Fruit fly (Drosophila melanogaster): ENCODE data around the gene Unc-76.

Gene Unc-76

DNA sequence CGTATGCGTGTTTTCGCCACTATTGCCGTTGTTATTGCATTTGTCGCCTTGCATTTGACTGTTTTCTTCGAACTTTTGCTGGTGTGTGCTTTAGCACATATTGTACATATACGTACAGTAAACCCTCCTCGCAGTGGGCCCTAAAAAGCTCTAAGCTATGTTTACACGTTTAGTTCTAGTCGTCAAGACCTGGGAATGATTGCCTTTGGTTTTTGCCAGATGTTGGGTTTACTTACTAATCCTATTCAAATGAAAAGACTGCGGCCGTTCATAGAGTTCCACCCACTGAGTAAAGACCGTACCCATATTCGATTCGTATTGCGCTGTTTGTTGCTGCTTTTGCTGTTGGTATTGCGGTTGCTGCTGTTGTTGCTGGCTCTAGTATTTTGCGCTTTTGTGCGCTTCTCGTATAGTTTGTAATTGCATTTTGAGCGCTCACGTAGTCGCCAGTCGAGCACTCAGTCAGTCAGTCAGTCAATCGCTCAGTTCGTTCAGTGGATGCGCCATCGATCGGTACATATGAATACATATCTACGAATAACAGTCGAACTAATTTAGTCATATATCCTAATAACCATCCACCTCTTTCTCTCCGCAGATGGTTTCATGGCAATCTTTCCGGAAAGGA is 27.5 kb downstream of the Unc-76 start:
- TF ChIP-seq NFAT (GFP tag; IDR thresholded peaks at IDR 0.05), result no peak
- TF ChIP-seq Xbp1 (GFP tag; optimal IDR thresholded peaks at IDR 0.05), result peak; percentile 3
- TF ChIP-seq knrl (GFP tag; IDR thresholded peaks at IDR 0.05; ENCODE audit: partially characterized antibody), result no peak
- no peak for TF ChIP-seq NK7.1 (GFP tag; optimal IDR thresholded peaks at IDR 0.05)
- TF ChIP-seq Bdp1 (GFP tag; optimal IDR thresholded peaks at IDR 0.05), result no peak
- no peak for TF ChIP-seq CG7987 (GFP tag; optimal IDR thresholded peaks at IDR 0.05)
- TF ChIP-seq CG1647 (GFP tag; optimal IDR thresholded peaks at IDR 0.05), result no peak
- no peak for TF ChIP-seq zf30C (GFP tag; optimal IDR thresholded peaks at IDR 0.05)
- no peak for TF ChIP-seq CG7839 (tag; optimal IDR thresholded peaks at IDR 0.05)
- TF ChIP-seq Ptx1 (GFP tag; IDR thresholded peaks at IDR 0.05), result peak; percentile 31; the same call in 1 of the 2 replicates
- peak; percentile 27; the same call in 1 of the 2 replicates for TF ChIP-seq CG14441 (GFP tag; IDR thresholded peaks at IDR 0.05)
- no peak for TF ChIP-seq CG10209 (GFP tag; optimal IDR thresholded peaks at IDR 0.05)
- TF ChIP-seq Drgx (GFP tag; IDR thresholded peaks at IDR 0.05), result peak; percentile 91
- no peak for TF ChIP-seq ewg (GFP tag; optimal IDR thresholded peaks at IDR 0.05)
- no peak for TF ChIP-seq CG33557 (GFP tag; optimal IDR thresholded peaks at IDR 0.05)
- no peak for TF ChIP-seq CG10147 (GFP tag; optimal IDR thresholded peaks at IDR 0.05)
- TF ChIP-seq Ada2b (GFP tag; IDR thresholded peaks at IDR 0.05), result no peak
- TF ChIP-seq CG7556 (GFP tag; optimal IDR thresholded peaks at IDR 0.05), result no peak
- no peak for TF ChIP-seq NfI (GFP tag; optimal IDR thresholded peaks at IDR 0.05)
- TF ChIP-seq CG11398 (GFP tag; optimal IDR thresholded peaks at IDR 0.05), result no peak
- no peak for TF ChIP-seq Vsx1 (GFP tag; optimal IDR thresholded peaks at IDR 0.05)
- no peak for TF ChIP-seq Camta (GFP tag; optimal IDR thresholded peaks at IDR 0.05)
- TF ChIP-seq Hey (tag; optimal IDR thresholded peaks at IDR 0.05), result no peak
- TF ChIP-seq lmd (GFP tag; IDR thresholded peaks at IDR 0.05), result 0 out of 2 replicates have a peak, but pooled peaks have one; percentile 19
- no peak for TF ChIP-seq CG31365 (tag; optimal IDR thresholded peaks at IDR 0.05)
- no peak for TF ChIP-seq Bgb (GFP tag; IDR thresholded peaks at IDR 0.05; ENCODE audit: partially characterized antibody)
- no peak for TF ChIP-seq HLH3B (GFP tag; IDR thresholded peaks at IDR 0.05)
- no peak for TF ChIP-seq kah (GFP tag; optimal IDR thresholded peaks at IDR 0.05)
- no peak for TF ChIP-seq Gsc (GFP tag; IDR thresholded peaks at IDR 0.05)
- TF ChIP-seq gfzf (GFP tag; optimal IDR thresholded peaks at IDR 0.05), result no peak
- no peak for TF ChIP-seq CG6254 (GFP tag; optimal IDR thresholded peaks at IDR 0.05)
- no peak for TF ChIP-seq mld (GFP tag; IDR thresholded peaks at IDR 0.05; ENCODE audit: partially characterized antibody)
- no peak for TF ChIP-seq NC2α (GFP tag; optimal IDR thresholded peaks at IDR 0.05)
- no peak for TF ChIP-seq crp (GFP tag; optimal IDR thresholded peaks at IDR 0.05)
- no peak; the same call in 1 of the 2 replicates for TF ChIP-seq CG10366 (GFP tag; IDR thresholded peaks at IDR 0.05)
- no peak for TF ChIP-seq CG10321 (GFP tag; IDR thresholded peaks at IDR 0.05)
- TF ChIP-seq kay (GFP tag; optimal IDR thresholded peaks at IDR 0.05), result no peak
- TF ChIP-seq CG14965 (GFP tag; optimal IDR thresholded peaks at IDR 0.05; ENCODE audit: borderline replicate concordance), result no peak
- no peak for TF ChIP-seq Sry-β (GFP tag; optimal IDR thresholded peaks at IDR 0.05)
- TF ChIP-seq Awh (GFP tag; IDR thresholded peaks at IDR 0.05), result no peak
- TF ChIP-seq CG13287 (GFP tag; IDR thresholded peaks at IDR 0.05; ENCODE audit: partially characterized antibody), result no peak
- no peak for TF ChIP-seq CG31441 (GFP tag; IDR thresholded peaks at IDR 0.05)
- no peak for TF ChIP-seq ham (GFP tag; IDR thresholded peaks at IDR 0.05)
- no peak for TF ChIP-seq Scr (GFP tag; IDR thresholded peaks at IDR 0.05; ENCODE audit: partially characterized antibody)
- no peak for TF ChIP-seq Dip3 (GFP tag; optimal IDR thresholded peaks at IDR 0.05)
- no peak for TF ChIP-seq nau (GFP tag; optimal IDR thresholded peaks at IDR 0.05)
- TF ChIP-seq Mad (GFP tag; optimal IDR thresholded peaks at IDR 0.05), result no peak
- no peak for TF ChIP-seq CG3726 (GFP tag; IDR thresholded peaks at IDR 0.05)
- TF ChIP-seq dysf (GFP tag; IDR thresholded peaks at IDR 0.05), result peak; percentile 31; the same call in 1 of the 3 replicates
- no peak for TF ChIP-seq mirr (GFP tag; optimal IDR thresholded peaks at IDR 0.05)
